Fruit fly (Drosophila melanogaster): ENCODE measurements around the gene CG45100.

Gene CG45100

DNA sequence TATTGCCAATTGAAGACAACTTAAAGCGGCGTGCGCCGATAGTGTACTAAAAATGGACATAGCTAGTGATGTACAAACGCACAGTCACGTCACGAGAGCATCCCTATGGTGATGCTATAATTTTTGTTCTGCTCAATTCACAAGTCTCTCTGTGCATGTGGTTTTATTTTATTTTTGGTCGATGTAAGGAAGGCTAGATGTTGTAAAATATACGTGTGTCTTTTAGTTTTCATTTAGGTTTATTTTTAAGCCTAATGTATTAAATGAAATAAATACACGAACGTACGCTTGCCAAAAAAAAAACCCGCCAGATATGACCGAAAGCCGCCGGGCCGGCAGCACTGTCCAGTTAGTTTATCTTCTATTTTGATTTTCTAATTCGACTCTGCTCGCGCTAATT lies at the start of gene CG45100, which contains the start of the genes HDAC3 and Hcs:
Gene CG45100, minus strand, starts transcription at position 50 of the 400 bp plus-strand sequence.
Gene HDAC3, minus strand, starts transcription at position 50 of the 400 bp plus-strand sequence.
Gene Hcs, plus strand, starts transcription at position 349 of the 400 bp plus-strand sequence.
- TF ChIP-seq CG12768 (GFP tag; optimal IDR thresholded peaks at IDR 0.05) (peak; percentile 59), ovo (GFP tag; optimal IDR thresholded peaks at IDR 0.05) (no peak), pad (GFP tag; optimal IDR thresholded peaks at IDR 0.05) (peak; percentile 19), Mnt (GFP tag; optimal IDR thresholded peaks at IDR 0.05) (peak; percentile 28), CG11617 (GFP tag; optimal IDR thresholded peaks at IDR 0.05) (peak; percentile 34), CG1620 (GFP tag; optimal IDR thresholded peaks at IDR 0.05) (peak; percentile 39), CG7101 (tag; optimal IDR thresholded peaks at IDR 0.05) (peak; percentile 31), Clk (GFP tag; optimal IDR thresholded peaks at IDR 0.05) (peak; percentile 29), CG14711 (tag; optimal IDR thresholded peaks at IDR 0.05) (peak; percentile 26), kay (GFP tag; ENCODE audit: borderline replicate concordance) (no peak)

DNA sequence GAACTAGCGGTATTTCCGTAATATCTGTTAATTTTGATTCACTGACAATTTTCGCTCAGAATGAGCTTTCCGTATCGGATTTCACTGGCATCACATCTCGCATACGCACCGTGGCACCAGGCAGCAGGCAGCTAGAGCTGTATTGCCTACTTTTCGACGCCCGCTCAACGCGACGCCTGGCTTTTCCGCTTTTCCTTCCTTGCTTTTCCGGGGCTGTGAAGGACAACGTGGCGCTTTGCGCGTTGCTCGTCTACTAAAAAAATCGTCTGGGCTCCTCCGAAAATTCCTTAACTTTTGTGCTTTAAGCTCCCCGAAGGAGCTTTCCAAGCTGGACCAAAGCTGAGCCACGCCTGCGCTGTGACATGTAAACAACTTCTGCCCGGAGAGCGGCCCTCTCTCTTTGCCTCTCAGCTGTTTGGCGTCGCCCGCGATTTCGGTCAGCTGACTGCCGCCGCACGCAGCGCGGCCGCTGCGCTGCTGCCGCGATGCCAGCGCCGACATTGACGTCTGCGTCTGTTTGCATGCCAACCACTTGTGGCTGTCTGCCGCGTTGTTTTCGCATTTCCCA lies 48.8 kb upstream of the CG45100 start, which contains the start of the genes CG43845 and Nmdar1:
Gene CG43845, minus strand, starts transcription at position 51 of the 568 bp plus-strand sequence.
Gene Nmdar1, minus strand, starts transcription at position 259 of the 568 bp plus-strand sequence.
- TF ChIP-seq cic (GFP tag; optimal IDR thresholded peaks at IDR 0.05) (peak; percentile 3), tj (GFP tag; optimal IDR thresholded peaks at IDR 0.05) (no peak)

DNA sequence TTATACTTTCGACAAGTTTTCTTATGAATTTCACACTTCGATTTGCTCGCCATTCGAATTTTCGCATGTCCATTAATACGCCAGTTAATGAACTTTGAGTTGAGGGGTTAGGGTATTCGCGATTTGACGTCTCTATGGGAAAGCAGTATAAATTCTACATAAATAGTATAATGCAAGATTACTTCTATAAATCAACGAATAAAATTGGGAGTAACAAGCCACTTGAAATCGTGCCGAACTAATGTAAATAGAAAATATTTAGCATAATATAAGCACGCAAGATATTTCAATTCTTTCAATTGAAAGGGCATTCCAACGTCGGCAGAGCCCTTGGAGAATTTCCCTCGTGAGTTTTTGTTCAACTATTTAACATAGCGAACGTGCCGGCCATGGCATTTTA lies 46.2 kb upstream of the CG45100 start:
- TF ChIP-seq CG12768 (GFP tag; optimal IDR thresholded peaks at IDR 0.05) (peak; percentile 51), kay (GFP tag; ENCODE audit: borderline replicate concordance) (peak; percentile 80), CG11617 (GFP tag; optimal IDR thresholded peaks at IDR 0.05) (no peak), bab1 (GFP tag; optimal IDR thresholded peaks at IDR 0.05) (peak; percentile 58), CG7101 (tag; optimal IDR thresholded peaks at IDR 0.05) (no peak)

DNA sequence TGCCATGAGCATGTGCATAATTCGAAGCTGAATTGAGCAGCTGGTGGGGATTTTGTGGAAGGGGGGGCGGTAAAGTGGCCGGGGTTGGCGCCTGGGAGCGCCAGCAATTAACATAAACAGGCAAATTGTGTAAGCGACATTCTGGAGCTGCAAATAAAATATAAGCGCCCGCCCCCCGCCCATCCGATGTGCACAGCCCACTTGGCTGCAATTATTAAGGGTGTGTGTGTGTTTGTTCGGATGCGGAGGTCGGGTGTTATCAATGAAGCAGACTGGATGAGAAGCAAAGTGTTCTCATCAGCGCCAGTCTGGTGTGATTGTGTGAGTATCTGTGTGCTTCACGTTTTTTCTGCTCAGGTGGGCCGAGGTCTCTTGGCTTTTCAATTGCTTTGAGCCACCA lies 45.4 kb upstream of the CG45100 start:
- peak; percentile 25 for TF ChIP-seq cic (GFP tag; optimal IDR thresholded peaks at IDR 0.05)
- no peak for TF ChIP-seq bab1 (GFP tag; optimal IDR thresholded peaks at IDR 0.05)

DNA sequence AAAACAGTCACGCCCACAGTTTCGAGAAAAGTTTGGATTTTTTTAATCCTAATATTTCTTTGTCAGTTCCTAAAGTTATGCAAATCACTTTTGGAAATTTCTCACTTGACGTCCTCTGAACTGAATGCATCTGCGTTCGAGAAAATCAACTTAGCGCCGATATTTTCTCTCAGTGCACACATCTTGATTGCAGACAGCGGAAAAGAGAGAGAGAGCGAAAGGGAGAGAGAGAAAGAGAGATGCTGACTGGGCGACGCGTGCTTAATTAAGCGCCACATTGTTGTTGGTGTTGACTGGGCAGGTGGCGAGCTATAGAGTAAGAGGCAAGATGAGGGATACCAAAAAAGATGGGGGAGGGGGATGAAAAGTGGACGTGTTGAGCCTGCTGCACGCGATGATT lies 44.2 kb upstream of the CG45100 start:
- TF ChIP-seq bab1 (GFP tag; optimal IDR thresholded peaks at IDR 0.05) = peak; percentile 6
- TF ChIP-seq tj (GFP tag; optimal IDR thresholded peaks at IDR 0.05) = peak; percentile 35
- TF ChIP-seq ovo (GFP tag; optimal IDR thresholded peaks at IDR 0.05) = no peak

DNA sequence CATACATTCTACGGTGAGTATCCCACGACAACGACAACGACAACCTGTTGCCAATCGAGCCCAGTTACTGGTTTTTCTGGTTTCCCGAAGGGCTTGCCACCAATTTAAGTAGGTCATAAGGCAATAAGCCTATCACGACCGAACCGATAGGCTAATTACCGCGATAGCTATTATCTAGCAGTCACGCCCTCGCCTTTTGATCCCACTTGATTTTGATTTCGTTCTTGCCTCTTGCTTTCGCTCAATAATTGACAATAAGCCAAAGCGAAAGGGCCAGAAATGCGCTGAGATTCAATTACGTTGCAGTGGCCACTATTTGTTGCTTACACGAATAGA lies 43.4 kb upstream of the CG45100 start:
- no peak for TF ChIP-seq toe (GFP tag; optimal IDR thresholded peaks at IDR 0.05)
- TF ChIP-seq cic (GFP tag; optimal IDR thresholded peaks at IDR 0.05) = no peak
- TF ChIP-seq CG14711 (tag; optimal IDR thresholded peaks at IDR 0.05) = no peak
- no peak for TF ChIP-seq Crg-1 (GFP tag; optimal IDR thresholded peaks at IDR 0.05)
- no peak for TF ChIP-seq CG7045 (GFP tag; optimal IDR thresholded peaks at IDR 0.05)
- no peak for TF ChIP-seq CG33017 (tag; optimal IDR thresholded peaks at IDR 0.05)
- TF ChIP-seq Mnt (GFP tag; optimal IDR thresholded peaks at IDR 0.05) = no peak

DNA sequence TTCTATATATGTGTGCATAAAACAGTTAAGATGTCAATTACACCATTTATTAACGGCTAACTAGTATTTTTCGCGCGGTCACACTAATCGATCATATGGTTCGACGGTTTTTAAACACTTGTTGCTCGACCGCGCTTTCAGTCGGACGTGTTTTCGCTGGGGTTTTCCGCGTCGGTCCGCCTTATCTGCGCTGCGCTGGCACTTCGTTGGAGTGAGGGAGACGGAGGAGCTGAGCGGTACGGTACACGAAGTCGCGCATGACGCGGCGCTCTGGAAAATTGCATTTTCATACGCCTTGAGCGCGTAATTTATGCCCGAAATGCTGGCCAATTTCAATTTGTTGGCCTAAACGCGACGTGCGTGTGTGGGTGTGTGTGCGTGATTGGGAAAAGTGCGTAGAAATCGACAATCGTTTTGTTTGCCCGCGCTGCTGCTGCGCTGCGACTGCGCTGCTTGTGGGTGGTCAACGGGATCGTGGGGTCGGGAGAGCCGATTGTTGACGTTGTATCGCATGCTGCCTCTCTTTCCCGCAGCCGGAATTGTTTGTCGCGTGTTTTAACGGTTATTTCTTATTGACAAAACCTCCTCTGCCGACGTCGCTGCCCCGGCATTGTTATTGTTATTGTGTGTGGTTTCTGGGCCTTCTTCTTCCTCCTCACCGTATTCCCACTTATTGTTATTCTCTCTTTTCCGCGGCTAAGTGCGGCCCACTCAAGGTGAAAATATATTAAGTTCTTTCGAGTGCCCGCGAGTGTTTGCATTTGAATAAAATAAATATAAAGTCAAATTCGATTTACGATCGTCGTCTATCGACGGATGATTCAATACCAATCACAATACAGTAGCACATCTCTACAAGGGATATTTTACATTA lies 42.8 kb upstream of the CG45100 start, which contains the start of gene Itpr:
Gene Itpr, plus strand, starts transcription at position 116 of the 874 bp plus-strand sequence.
- TF ChIP-seq ovo (GFP tag; optimal IDR thresholded peaks at IDR 0.05) = peak; percentile 95
- TF ChIP-seq Crg-1 (GFP tag; optimal IDR thresholded peaks at IDR 0.05) = peak; percentile 14
- TF ChIP-seq Clk (GFP tag; optimal IDR thresholded peaks at IDR 0.05) = no peak
- peak; percentile 68 for TF ChIP-seq tj (GFP tag; optimal IDR thresholded peaks at IDR 0.05)
- TF ChIP-seq CG7045 (GFP tag; optimal IDR thresholded peaks at IDR 0.05) = peak; percentile 47
- TF ChIP-seq Mnt (GFP tag; optimal IDR thresholded peaks at IDR 0.05) = peak; percentile 76
- TF ChIP-seq CG33017 (tag; optimal IDR thresholded peaks at IDR 0.05) = no peak
- peak; percentile 23 for TF ChIP-seq pad (GFP tag; optimal IDR thresholded peaks at IDR 0.05)
- no peak for TF ChIP-seq Hr96 (GFP tag; optimal IDR thresholded peaks at IDR 0.05)
- TF ChIP-seq CG7101 (tag; optimal IDR thresholded peaks at IDR 0.05) = no peak
- TF ChIP-seq CG11617 (GFP tag; optimal IDR thresholded peaks at IDR 0.05) = peak; percentile 31
- TF ChIP-seq CG1620 (GFP tag; optimal IDR thresholded peaks at IDR 0.05) = no peak
- peak; percentile 37 for TF ChIP-seq bab1 (GFP tag; optimal IDR thresholded peaks at IDR 0.05)
- peak; percentile 69 for TF ChIP-seq kay (GFP tag; ENCODE audit: borderline replicate concordance)
- TF ChIP-seq cic (GFP tag; optimal IDR thresholded peaks at IDR 0.05) = peak; percentile 83
- peak; percentile 68 to 77 for TF ChIP-seq cnc (optimal IDR thresholded peaks at IDR 0.05)
- TF ChIP-seq CG12768 (GFP tag; optimal IDR thresholded peaks at IDR 0.05) = peak; percentile 63
- no peak for TF ChIP-seq CG14711 (tag; optimal IDR thresholded peaks at IDR 0.05)
- no peak for TF ChIP-seq CG5204 (GFP tag; optimal IDR thresholded peaks at IDR 0.05)
- no peak for TF ChIP-seq toe (GFP tag; optimal IDR thresholded peaks at IDR 0.05)
